Worm (Caenorhabditis elegans) whole organism, young adult: ENCODE data around the gene rde-4.

Source experiments
- C17E4.6 ChIP-seq: fragments of 200-800 bp; sonication (Bioruptor generic); IDR thresholded peaks from 2 replicates; pipeline ENCODE4 v1.3.6; 2022; ENCODE audit warnings: missing genetic modification reagents, missing genetic modification characterization, missing compliant biosample characterization
- F39B2.1 ChIP-seq: fragments of 200-800 bp; sonication (Bioruptor generic); IDR thresholded peaks from 2 replicates; pipeline ENCODE4 v1.3.6; 2022; ENCODE audit warnings: missing genetic modification reagents, missing genetic modification characterization, missing compliant biosample characterization
- F57C9.4 ChIP-seq: sonication (generic microtip); optimal IDR thresholded peaks from 2 replicates; lab custom pipeline; 2017; ENCODE audit warnings: mild to moderate bottlenecking, missing genetic modification characterization, missing compliant biosample characterization
- T07F8.4 ChIP-seq: sonication (generic microtip); optimal IDR thresholded peaks from 2 replicates; lab custom pipeline; 2016; ENCODE audit warnings: mild to moderate bottlenecking, missing genetic modification characterization, moderate library complexity, missing compliant biosample characterization
- Y67H2A.10 ChIP-seq: fragments of 200-800 bp; sonication (Bioruptor generic); conservative IDR thresholded peaks from 2 replicates; pipeline ENCODE4 v1.3.6; 2022; ENCODE audit warnings: missing genetic modification reagents, missing genetic modification characterization, missing compliant biosample characterization
- ZK185.1 ChIP-seq: sonication (generic microtip); optimal IDR thresholded peaks from 2 replicates; lab custom pipeline; 2016; ENCODE audit warnings: mild to moderate bottlenecking, missing genetic modification characterization, missing compliant biosample characterization; ENCODE audit not compliant: poor library complexity, severe bottlenecking
- aptf-3 ChIP-seq: fragments of 200-800 bp; sonication (Bioruptor generic); IDR thresholded peaks from 2 replicates; pipeline ENCODE4 v1.3.6; 2022; ENCODE audit warnings: missing genetic modification characterization, missing compliant biosample characterization
- attf-3 ChIP-seq: fragments of 200-800 bp; sonication (Bioruptor generic); conservative IDR thresholded peaks from 2 replicates; pipeline ENCODE4 v1.3.6; 2022; ENCODE audit warnings: missing genetic modification reagents, missing genetic modification characterization, missing compliant biosample characterization
- attf-5 ChIP-seq: fragments of 200-800 bp; sonication (Bioruptor generic); optimal IDR thresholded peaks from 2 replicates; lab custom pipeline; 2018; ENCODE audit warnings: mild to moderate bottlenecking, missing genetic modification characterization, missing compliant biosample characterization
- bed-1 ChIP-seq: fragments of 200-800 bp; sonication (Bioruptor generic); IDR thresholded peaks from 2 replicates; pipeline ENCODE4 v1.3.6; 2022; ENCODE audit warnings: missing genetic modification reagents, missing genetic modification characterization, missing compliant biosample characterization
- cebp-2 ChIP-seq: fragments of 200-800 bp; sonication (Bioruptor generic); IDR thresholded peaks from 2 replicates; pipeline ENCODE4 v1.3.6; 2022; ENCODE audit warnings: missing genetic modification characterization, missing compliant biosample characterization
- ceh-100 ChIP-seq: fragments of 200-800 bp; sonication (Bioruptor generic); IDR thresholded peaks from 2 replicates; pipeline ENCODE4 v1.3.6; 2022; ENCODE audit warnings: missing genetic modification reagents, missing genetic modification characterization, missing compliant biosample characterization
- ceh-79 ChIP-seq: sonication (generic microtip); optimal IDR thresholded peaks from 2 replicates; lab custom pipeline; 2017; ENCODE audit warnings: mild to moderate bottlenecking, missing genetic modification characterization, missing compliant biosample characterization
- ceh-91 ChIP-seq: fragments of 200-800 bp; sonication (Bioruptor generic); IDR thresholded peaks from 2 replicates; pipeline ENCODE4 v1.3.6; 2022; ENCODE audit warnings: missing genetic modification reagents, missing genetic modification characterization, missing compliant biosample characterization
- efl-1 ChIP-seq: fragments of 150-350 bp; optimal IDR thresholded peaks from 2 replicates; lab custom pipeline; 2014; ENCODE audit warnings: missing biosample characterization, missing genetic modification reagents, missing genetic modification characterization
- ekl-4 ChIP-seq: fragments of 200-800 bp; sonication (Bioruptor generic); IDR thresholded peaks from 2 replicates; pipeline ENCODE4 v1.3.6; 2022; ENCODE audit warnings: missing genetic modification reagents, missing genetic modification characterization, missing compliant biosample characterization
- ets-4 ChIP-seq: fragments of 200-800 bp; sonication (Bioruptor generic); optimal IDR thresholded peaks from 2 replicates; lab custom pipeline; 2018; ENCODE audit warnings: mild to moderate bottlenecking, missing genetic modification characterization, missing compliant biosample characterization
- him-1 ChIP-seq: sonication (generic microtip); optimal IDR thresholded peaks from 2 replicates; lab custom pipeline; 2016; ENCODE audit warnings: missing genotype, missing genetic modification reagents, missing genetic modification characterization, missing compliant biosample characterization
- let-607 ChIP-seq, 2 experiments: fragments of 200-800 bp in 1 of 2; sonication (Bioruptor generic) in 1 of 2; sonication (generic microtip) in 1 of 2; optimal IDR thresholded peaks; 2 replicates each; lab custom pipeline; 2016 to 2018; ENCODE audit warnings: mild to moderate bottlenecking in 2 of 2, missing compliant biosample characterization in 2 of 2, missing genetic modification characterization in 2 of 2, moderate library complexity in 2 of 2, missing genotype in 1 of 2
- lin-54 ChIP-seq: fragments of 200-800 bp; sonication (Bioruptor generic); optimal IDR thresholded peaks from 2 replicates; lab custom pipeline; 2018; ENCODE audit warnings: mild to moderate bottlenecking, missing genetic modification characterization, missing compliant biosample characterization
- lir-1 ChIP-seq: fragments of 200-800 bp; sonication (Bioruptor generic); conservative IDR thresholded peaks from 2 replicates; pipeline ENCODE4 v1.3.6; 2022; ENCODE audit warnings: missing genetic modification reagents, missing genetic modification characterization, missing compliant biosample characterization
- lsl-1 ChIP-seq: fragments of 200-800 bp; sonication (Bioruptor generic); optimal IDR thresholded peaks from 2 replicates; lab custom pipeline; 2018; ENCODE audit warnings: mild to moderate bottlenecking, missing genetic modification characterization, moderate library complexity, missing compliant biosample characterization
- lsy-27 ChIP-seq: sonication (generic microtip); optimal IDR thresholded peaks from 2 replicates; lab custom pipeline; 2017; ENCODE audit warnings: missing genetic modification characterization, mild to moderate bottlenecking, missing compliant biosample characterization, antibody characterized with exemption, missing genotype, borderline replicate concordance; ENCODE audit not compliant: insufficient read depth
- madf-10 ChIP-seq: sonication (generic microtip); optimal IDR thresholded peaks from 2 replicates; lab custom pipeline; 2016; ENCODE audit warnings: mild to moderate bottlenecking, missing genetic modification characterization, missing compliant biosample characterization
- madf-3 ChIP-seq: fragments of 200-800 bp; sonication (Bioruptor generic); IDR thresholded peaks from 2 replicates; pipeline ENCODE4 v1.3.6; 2022; ENCODE audit warnings: missing genetic modification reagents, missing genetic modification characterization, missing compliant biosample characterization
- mxl-1 ChIP-seq: sonication (generic microtip); optimal IDR thresholded peaks from 2 replicates; lab custom pipeline; 2016; ENCODE audit warnings: missing genetic modification characterization, missing compliant biosample characterization
- nfya-2 ChIP-seq: fragments of 200-800 bp; sonication (Bioruptor generic); IDR thresholded peaks from 2 replicates; pipeline ENCODE4 v1.3.6; 2022; ENCODE audit warnings: missing genetic modification reagents, missing genetic modification characterization, missing compliant biosample characterization
- nfyb-1 ChIP-seq: fragments of 200-800 bp; sonication (Bioruptor generic); IDR thresholded peaks from 2 replicates; pipeline ENCODE4 v1.3.6; 2022; ENCODE audit warnings: missing genetic modification reagents, missing genetic modification characterization, missing compliant biosample characterization
- nhr-80 ChIP-seq: sonication (generic microtip); optimal IDR thresholded peaks from 2 replicates; lab custom pipeline; 2016; ENCODE audit warnings: missing genetic modification characterization, missing compliant biosample characterization
- nhr-90 ChIP-seq: sonication (generic microtip); optimal IDR thresholded peaks from 2 replicates; lab custom pipeline; 2016; ENCODE audit warnings: missing genotype, mild to moderate bottlenecking, missing genetic modification characterization, missing compliant biosample characterization
- pbrm-1 ChIP-seq: fragments of 200-800 bp; sonication (Bioruptor generic); IDR thresholded peaks from 2 replicates; pipeline ENCODE4 v1.3.6; 2022; ENCODE audit warnings: missing genetic modification reagents, missing genetic modification characterization, missing compliant biosample characterization
- rcor-1 ChIP-seq: fragments of 200-800 bp; sonication (Bioruptor generic); IDR thresholded peaks from 2 replicates; pipeline ENCODE4 v1.3.6; 2022; ENCODE audit warnings: missing genetic modification reagents, missing genetic modification characterization, missing compliant biosample characterization
- repo-1 ChIP-seq: sonication (generic microtip); optimal IDR thresholded peaks from 2 replicates; lab custom pipeline; 2017; ENCODE audit warnings: mild to moderate bottlenecking, missing genetic modification characterization, missing compliant biosample characterization
- sea-2 ChIP-seq: fragments of 200-800 bp; sonication (Bioruptor generic); IDR thresholded peaks from 2 replicates; pipeline ENCODE4 v1.3.6; 2022; ENCODE audit warnings: missing genetic modification characterization, missing compliant biosample characterization
- snpc-3.4 ChIP-seq: sonication (generic microtip); optimal IDR thresholded peaks from 2 replicates; lab custom pipeline; 2017; ENCODE audit warnings: missing genetic modification characterization, mild to moderate bottlenecking, missing compliant biosample characterization, antibody characterized with exemption, moderate library complexity, missing genotype, missing genetic modification reagents
- sptf-2 ChIP-seq: fragments of 200-800 bp; sonication (Bioruptor generic); optimal IDR thresholded peaks from 2 replicates; lab custom pipeline; 2018; ENCODE audit warnings: mild to moderate bottlenecking, missing genetic modification characterization, missing compliant biosample characterization
- unc-62 ChIP-seq: fragments of 150-350 bp; optimal IDR thresholded peaks from 2 replicates; lab custom pipeline; 2014; ENCODE audit warnings: missing biosample characterization, missing genetic modification reagents, missing genetic modification characterization
- ztf-18 ChIP-seq: sonication (generic microtip); optimal IDR thresholded peaks from 2 replicates; lab custom pipeline; 2016; ENCODE audit warnings: missing genotype, mild to moderate bottlenecking, missing genetic modification characterization, missing compliant biosample characterization
- ztf-22 ChIP-seq: fragments of 200-800 bp; sonication (Bioruptor generic); optimal IDR thresholded peaks from 2 replicates; lab custom pipeline; 2018; ENCODE audit warnings: mild to moderate bottlenecking, missing genetic modification characterization, moderate library complexity, missing compliant biosample characterization
- ztf-25 ChIP-seq: fragments of 200-800 bp; sonication (Bioruptor generic); IDR thresholded peaks from 2 replicates; pipeline ENCODE4 v1.3.6; 2022; ENCODE audit warnings: missing genetic modification reagents, missing genetic modification characterization, missing compliant biosample characterization
- ztf-28 ChIP-seq: fragments of 200-800 bp; sonication (Bioruptor generic); IDR thresholded peaks from 2 replicates; pipeline ENCODE4 v1.3.6; 2022; ENCODE audit warnings: missing genetic modification reagents, missing genetic modification characterization, missing compliant biosample characterization

Gene rde-4

ce11 chrIII:10199052-10199451 lies 19.4 kb downstream of the rde-4 start, which contains the start of gene T20G5.8:
T20G5.8 (plus strand) TSS chrIII:10199352.
- TF ChIP-seq him-1 (tag; lab: Kevin White, UChicago), result no peak
- TF ChIP-seq attf-3 (GFP tag; lab: Robert Waterston, UW), result no peak
- no peak for TF ChIP-seq ekl-4 (GFP tag; lab: Robert Waterston, UW)
- TF ChIP-seq sptf-2, result no peak
- no peak for TF ChIP-seq ZK185.1 (tag; lab: Kevin White, UChicago)
- no peak for TF ChIP-seq rcor-1
- no peak for TF ChIP-seq attf-5
- no peak for TF ChIP-seq snpc-3.4 (tag; lab: Kevin White, UChicago)
- no peak for TF ChIP-seq ztf-25
- TF ChIP-seq nhr-90 (tag; lab: Kevin White, UChicago), result no peak
- TF ChIP-seq cebp-2, result no peak
- no peak for TF ChIP-seq mxl-1 (tag; lab: Kevin White, UChicago)
- no peak for TF ChIP-seq aptf-3 (GFP tag; lab: Robert Waterston, UW)
- TF ChIP-seq ceh-79 (tag; lab: Kevin White, UChicago), result no peak
- TF ChIP-seq bed-1 (GFP tag; lab: Robert Waterston, UW), result no peak

DNA sequence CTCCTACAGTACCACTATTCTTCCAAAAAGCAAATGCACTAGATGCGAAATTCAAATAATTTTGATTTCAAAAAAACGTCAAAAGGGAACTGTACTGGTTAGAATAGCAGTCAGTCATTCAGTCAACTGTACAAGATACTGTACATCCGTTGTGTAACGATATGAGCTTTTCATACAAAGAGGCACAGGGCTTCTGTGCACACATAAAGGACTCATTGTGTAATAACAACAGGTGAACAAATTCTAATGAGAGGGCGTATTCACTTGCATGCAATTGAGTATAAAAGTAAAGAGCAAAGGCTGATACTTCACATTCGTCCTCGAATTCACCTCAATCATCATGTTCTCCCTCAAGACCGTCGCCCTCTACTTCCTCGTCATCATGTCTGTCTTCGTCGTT lies 21.0 kb downstream of the rde-4 start, which contains the start of gene dod-6:
Gene dod-6, plus strand, starts transcription at position 301 of the 400 bp plus-strand sequence.
- TF ChIP-seq nfya-2 (GFP tag; lab: Robert Waterston, UW) (no peak), ZK185.1 (tag; lab: Kevin White, UChicago) (no peak), lir-1 (GFP tag; lab: Robert Waterston, UW) (no peak), snpc-3.4 (tag; lab: Kevin White, UChicago) (no peak), lin-54 (GFP tag; lab: Kevin White, UChicago) (no peak), ztf-28 (no peak), lsy-27 (tag; lab: Kevin White, UChicago) (no peak), nhr-90 (tag; lab: Kevin White, UChicago) (no peak), F39B2.1 (GFP tag; lab: Robert Waterston, UW) (no peak), ets-4 (GFP tag; lab: Kevin White, UChicago) (no peak), ceh-79 (tag; lab: Kevin White, UChicago) (no peak), ztf-22 (GFP tag; lab: Kevin White, UChicago) (no peak), efl-1 (GFP tag; lab: Kevin White, UChicago) (no peak), ceh-100 (GFP tag; lab: Robert Waterston, UW) (no peak), nhr-80 (tag; lab: Kevin White, UChicago) (no peak), lsl-1 (GFP tag; lab: Kevin White, UChicago) (no peak), him-1 (tag; lab: Kevin White, UChicago) (no peak), Y67H2A.10 (GFP tag; lab: Robert Waterston, UW) (no peak)

DNA sequence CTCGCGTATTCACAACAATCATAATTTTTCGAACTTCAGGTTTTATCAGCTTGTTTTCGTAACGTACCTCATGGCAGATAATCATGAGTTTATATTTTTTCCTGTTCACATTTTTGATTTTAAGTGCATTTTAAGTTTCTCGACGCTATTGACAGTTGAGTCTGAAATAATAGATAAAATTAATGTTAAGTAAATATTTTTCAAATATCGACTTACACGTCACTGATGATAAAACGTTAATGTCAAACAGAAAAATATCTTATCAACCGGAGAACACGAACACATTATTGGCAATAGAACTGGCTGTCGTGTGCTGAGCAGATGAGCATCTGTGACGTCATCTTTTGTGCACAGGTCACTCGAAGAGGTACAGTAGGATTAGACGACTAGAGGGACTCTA lies 21.6 kb downstream of the rde-4 start:
- TF ChIP-seq nfyb-1 (GFP tag; lab: Robert Waterston, UW) (0 out of 2 replicates have a peak, but pooled peaks have one; percentile 30), unc-62 (GFP tag; lab: Kevin White, UChicago) (peak; percentile 56), F57C9.4 (tag; lab: Kevin White, UChicago) (no peak), let-607 (tag; optimal IDR thresholded peaks at IDR 0.05; lab: Kevin White, UChicago) (peak in 1 of 2 experiments; percentile 39)

ce11 chrIII:10195911-10196310 lies 22.5 kb downstream of the rde-4 start:
- TF ChIP-seq ceh-91 (GFP tag; lab: Robert Waterston, UW) (no peak), madf-3 (no peak), madf-10 (tag; lab: Kevin White, UChicago) (no peak), ztf-18 (tag; lab: Kevin White, UChicago) (no peak), C17E4.6 (GFP tag; lab: Robert Waterston, UW) (no peak), repo-1 (tag; lab: Kevin White, UChicago) (no peak), sea-2 (GFP tag; lab: Robert Waterston, UW) (no peak), pbrm-1 (no peak), efl-1 (GFP tag; lab: Kevin White, UChicago) (no peak), T07F8.4 (tag; lab: Kevin White, UChicago) (no peak)
